Fruit fly (Drosophila melanogaster) whole organism, embryonic: ENCODE data around the gene CG34409.

Experiments
- Atf3 ChIP-seq: fragments of 200-800 bp; sonication (Bioruptor generic); optimal IDR thresholded peaks from 3 replicates; lab custom pipeline; 2016; ENCODE audit warnings: missing biosample characterization, missing genetic modification characterization
- B-H1 ChIP-seq: fragments of 200-800 bp; sonication (Bioruptor generic); IDR thresholded peaks from 3 replicates; pipeline ENCODE4 v1.3.6; 2022; ENCODE audit warnings: missing biosample characterization, missing genetic modification characterization
- Bdp1 ChIP-seq: fragments of 200-800 bp; sonication (Bioruptor generic); optimal IDR thresholded peaks from 3 replicates; lab custom pipeline; 2016; ENCODE audit warnings: missing biosample characterization, missing genetic modification characterization
- CG10209 ChIP-seq: fragments of 200-800 bp; sonication (Bioruptor generic); optimal IDR thresholded peaks from 3 replicates; lab custom pipeline; 2017; ENCODE audit warnings: missing biosample characterization, mild to moderate bottlenecking, missing genetic modification characterization, missing genetic modification reagents
- CG11695 ChIP-seq: fragments of 200-800 bp; sonication (Bioruptor generic); IDR thresholded peaks from 3 replicates; pipeline ENCODE4 v1.3.6; 2022; ENCODE audit warnings: missing biosample characterization, missing genetic modification characterization
- CG12236 ChIP-seq: fragments of 200-800 bp; sonication (Bioruptor generic); optimal IDR thresholded peaks from 2 replicates; lab custom pipeline; 2016; ENCODE audit warnings: missing biosample characterization, missing genetic modification characterization
- CG12769 ChIP-seq: fragments of 200-800 bp; sonication (Bioruptor generic); optimal IDR thresholded peaks from 2 replicates; lab custom pipeline; 2019; ENCODE audit warnings: missing biosample characterization, mild to moderate bottlenecking, missing genetic modification characterization, moderate library complexity
- CG13287 ChIP-seq: fragments of 200-800 bp; sonication (Bioruptor generic); IDR thresholded peaks from 2 replicates; pipeline ENCODE4 v1.3.6; 2022; ENCODE audit warnings: missing biosample characterization, missing genetic modification characterization; ENCODE audit not compliant: partially characterized antibody
- CG1529 ChIP-seq: fragments of 200-800 bp; sonication (Bioruptor generic); optimal IDR thresholded peaks from 3 replicates; lab custom pipeline; 2018; ENCODE audit warnings: missing biosample characterization, missing genetic modification characterization
- CG15696 ChIP-seq: fragments of 200-800 bp; sonication (Bioruptor generic); optimal IDR thresholded peaks from 2 replicates; lab custom pipeline; 2019; ENCODE audit warnings: missing biosample characterization, mild to moderate bottlenecking, missing genetic modification characterization, moderate library complexity
- CG1647 ChIP-seq: fragments of 200-800 bp; sonication (Bioruptor generic); optimal IDR thresholded peaks from 3 replicates; lab custom pipeline; 2016; ENCODE audit warnings: missing biosample characterization, missing genetic modification characterization
- CG17186 ChIP-seq: fragments of 200-800 bp; sonication (Bioruptor generic); optimal IDR thresholded peaks from 3 replicates; lab custom pipeline; 2017; ENCODE audit warnings: missing biosample characterization, missing genetic modification reagents, missing genetic modification characterization
- CG17361 ChIP-seq: fragments of 200-800 bp; sonication (Bioruptor generic); IDR thresholded peaks from 3 replicates; pipeline ENCODE4 v1.3.6; 2022; ENCODE audit warnings: missing biosample characterization, missing genetic modification characterization
- CG18476 ChIP-seq: fragments of 200-800 bp; sonication (Bioruptor generic); optimal IDR thresholded peaks from 2 replicates; lab custom pipeline; 2016; ENCODE audit warnings: missing biosample characterization, mild to moderate bottlenecking, missing genetic modification characterization
- CG31388 ChIP-seq: fragments of 200-800 bp; sonication (Bioruptor generic); optimal IDR thresholded peaks from 2 replicates; lab custom pipeline; 2016; ENCODE audit warnings: missing biosample characterization, missing genetic modification characterization
- CG32532 ChIP-seq: fragments of 200-800 bp; sonication (Bioruptor generic); IDR thresholded peaks from 2 replicates; pipeline ENCODE4 v1.3.6; 2022; ENCODE audit warnings: missing biosample characterization, missing genetic modification characterization
- CG3407 ChIP-seq: fragments of 200-800 bp; sonication (Bioruptor generic); optimal IDR thresholded peaks from 2 replicates; lab custom pipeline; 2018; ENCODE audit warnings: missing biosample characterization, mild to moderate bottlenecking, missing genetic modification characterization
- CG43689 ChIP-seq: fragments of 200-800 bp; sonication (Bioruptor generic); IDR thresholded peaks from 2 replicates; pipeline ENCODE4 v1.3.6; 2022; ENCODE audit warnings: missing biosample characterization, missing genetic modification characterization
- CG4404 ChIP-seq: fragments of 200-800 bp; sonication (Bioruptor generic); IDR thresholded peaks from 2 replicates; pipeline ENCODE4 v1.3.6; 2022; ENCODE audit warnings: missing biosample characterization, missing genetic modification characterization
- CG5245 ChIP-seq: fragments of 200-800 bp; sonication (Bioruptor generic); optimal IDR thresholded peaks from 3 replicates; lab custom pipeline; 2016; ENCODE audit warnings: missing biosample characterization, missing genetic modification characterization
- CG6683 ChIP-seq: fragments of 200-800 bp; sonication (Bioruptor generic); optimal IDR thresholded peaks from 2 replicates; lab custom pipeline; 2017; ENCODE audit warnings: missing biosample characterization, mild to moderate bottlenecking, missing genetic modification characterization, missing genetic modification reagents
- CG6791 ChIP-seq: fragments of 200-800 bp; sonication (Bioruptor generic); IDR thresholded peaks from 3 replicates; pipeline ENCODE4 v1.3.6; 2022; ENCODE audit warnings: missing biosample characterization, missing genetic modification characterization; ENCODE audit not compliant: partially characterized antibody
- CG6813 ChIP-seq: fragments of 200-800 bp; sonication (Bioruptor generic); optimal IDR thresholded peaks from 2 replicates; lab custom pipeline; 2017; ENCODE audit warnings: missing biosample characterization, missing genetic modification characterization, mild to moderate bottlenecking, moderate library complexity, missing genetic modification reagents
- CG7963 ChIP-seq: fragments of 200-800 bp; sonication (Bioruptor generic); IDR thresholded peaks from 3 replicates; pipeline ENCODE4 v1.3.6; 2022; ENCODE audit warnings: missing biosample characterization, missing genetic modification characterization; ENCODE audit not compliant: partially characterized antibody
- CG8478 ChIP-seq: fragments of >200 bp; optimal IDR thresholded peaks from 2 replicates; lab custom pipeline; 2018
- CrebB ChIP-seq: fragments of 200-800 bp; sonication (Bioruptor generic); optimal IDR thresholded peaks from 3 replicates; lab custom pipeline; 2018; ENCODE audit warnings: missing biosample characterization, mild to moderate bottlenecking, missing genetic modification characterization
- Dbx ChIP-seq: fragments of 200-800 bp; sonication (Bioruptor generic); IDR thresholded peaks from 3 replicates; pipeline ENCODE4 v1.3.6; 2022; ENCODE audit warnings: missing biosample characterization, missing genetic modification characterization
- Dfd ChIP-seq, 2 experiments: fragments of >200 bp; optimal IDR thresholded peaks; 2 replicates each; lab custom pipeline; 2017; ENCODE audit warnings: missing biosample characterization in 2 of 2, missing genetic modification characterization in 2 of 2
- Dip3 ChIP-seq: fragments of 200-800 bp; sonication (Bioruptor generic); optimal IDR thresholded peaks from 3 replicates; lab custom pipeline; 2016; ENCODE audit warnings: missing biosample characterization, missing genetic modification characterization
- HHEX ChIP-seq: fragments of 200-800 bp; sonication (Bioruptor generic); optimal IDR thresholded peaks from 3 replicates; lab custom pipeline; 2017; ENCODE audit warnings: missing biosample characterization, mild to moderate bottlenecking, missing genetic modification characterization, missing genetic modification reagents
- Hr51 ChIP-seq, 2 experiments: fragments of 200-800 bp; sonication (Bioruptor generic); optimal IDR thresholded peaks; 2 replicates in 1 of 2; 3 replicates in 1 of 2; lab custom pipeline; 2016 to 2018; ENCODE audit warnings: missing biosample characterization in 2 of 2, missing genetic modification characterization in 2 of 2, mild to moderate bottlenecking in 1 of 2, moderate library complexity in 1 of 2
- Myb ChIP-seq: fragments of 200-800 bp; sonication (Bioruptor generic); optimal IDR thresholded peaks from 2 replicates; lab custom pipeline; 2016; ENCODE audit warnings: missing biosample characterization, missing genetic modification characterization
- Sry-β ChIP-seq: fragments of 200-800 bp; sonication (Bioruptor generic); optimal IDR thresholded peaks from 2 replicates; lab custom pipeline; 2018; ENCODE audit warnings: missing biosample characterization, mild to moderate bottlenecking, missing genetic modification characterization, moderate library complexity
- Stat92E ChIP-seq, 3 experiments: fragments of >200 bp in 2 of 3; fragments of 200-800 bp in 1 of 3; sonication (Bioruptor generic) in 1 of 3; optimal IDR thresholded peaks; 2 replicates each; lab custom pipeline; 2017 to 2019; ENCODE audit warnings: missing biosample characterization in 3 of 3, missing genetic modification characterization in 3 of 3, mild to moderate bottlenecking in 1 of 3, moderate library complexity in 1 of 3
- ab ChIP-seq: fragments of 200-800 bp; sonication (Bioruptor generic); optimal IDR thresholded peaks from 2 replicates; lab custom pipeline; 2016; ENCODE audit warnings: missing biosample characterization, missing genetic modification characterization
- amos ChIP-seq: fragments of 200-800 bp; sonication (Bioruptor generic); IDR thresholded peaks from 2 replicates; pipeline ENCODE4 v1.3.6; 2022; ENCODE audit warnings: missing biosample characterization, missing genetic modification characterization; ENCODE audit not compliant: partially characterized antibody
- bowl ChIP-seq: fragments of 200-800 bp; sonication (Bioruptor generic); IDR thresholded peaks from 2 replicates; pipeline ENCODE4 v1.3.6; 2022; ENCODE audit warnings: missing biosample characterization, missing genetic modification characterization
- cg ChIP-seq: fragments of 200-800 bp; sonication (Bioruptor generic); optimal IDR thresholded peaks from 3 replicates; lab custom pipeline; 2019; ENCODE audit warnings: missing biosample characterization, mild to moderate bottlenecking, missing genetic modification characterization, moderate library complexity
- chinmo ChIP-seq: fragments of 200-800 bp; sonication (Bioruptor generic); IDR thresholded peaks from 4 replicates; pipeline ENCODE4 v1.3.6; 2022; ENCODE audit warnings: missing biosample characterization, missing genetic modification characterization; ENCODE audit not compliant: partially characterized antibody
- dati ChIP-seq: fragments of 200-800 bp; sonication (Bioruptor generic); IDR thresholded peaks from 2 replicates; pipeline ENCODE4 v1.3.6; 2022; ENCODE audit warnings: missing biosample characterization, missing genetic modification characterization
- fd64A ChIP-seq: fragments of 200-800 bp; sonication (Bioruptor generic); optimal IDR thresholded peaks from 3 replicates; lab custom pipeline; 2018; ENCODE audit warnings: missing biosample characterization, mild to moderate bottlenecking, missing genetic modification characterization
- gsb-n ChIP-seq: fragments of 200-800 bp; sonication (Bioruptor generic); optimal IDR thresholded peaks from 3 replicates; lab custom pipeline; 2018; ENCODE audit warnings: missing biosample characterization, mild to moderate bottlenecking, missing genetic modification characterization
- h ChIP-seq: fragments of >200 bp; optimal IDR thresholded peaks from 2 replicates; lab custom pipeline; 2017
- hbn ChIP-seq: fragments of 200-800 bp; sonication (Bioruptor generic); IDR thresholded peaks from 2 replicates; pipeline ENCODE4 v1.3.6; 2022; ENCODE audit warnings: missing biosample characterization, missing genetic modification characterization; ENCODE audit not compliant: partially characterized antibody
- inv ChIP-seq: fragments of 200-800 bp; sonication (Bioruptor generic); IDR thresholded peaks from 2 replicates; pipeline ENCODE4 v1.3.6; 2022; ENCODE audit warnings: missing biosample characterization, missing genetic modification characterization; ENCODE audit not compliant: partially characterized antibody
- klu ChIP-seq: fragments of 200-800 bp; sonication (Bioruptor generic); IDR thresholded peaks from 2 replicates; pipeline ENCODE4 v1.3.6; 2022; ENCODE audit warnings: missing biosample characterization, missing genetic modification characterization
- nau ChIP-seq: fragments of 200-800 bp; sonication (Bioruptor generic); optimal IDR thresholded peaks from 3 replicates; lab custom pipeline; 2017; ENCODE audit warnings: missing biosample characterization, mild to moderate bottlenecking, missing genetic modification characterization, missing genetic modification reagents
- pfk ChIP-seq: fragments of 200-800 bp; sonication (Bioruptor generic); optimal IDR thresholded peaks from 2 replicates; lab custom pipeline; 2018; ENCODE audit warnings: missing biosample characterization, mild to moderate bottlenecking, missing genetic modification characterization, moderate library complexity
- pita ChIP-seq: fragments of 200-800 bp; sonication (Bioruptor generic); optimal IDR thresholded peaks from 2 replicates; lab custom pipeline; 2017; ENCODE audit warnings: missing biosample characterization, mild to moderate bottlenecking, missing genetic modification characterization
- psq ChIP-seq: fragments of 200-800 bp; sonication (Bioruptor generic); optimal IDR thresholded peaks from 2 replicates; lab custom pipeline; 2017; ENCODE audit warnings: missing biosample characterization, missing genetic modification characterization
- salm ChIP-seq: fragments of 200-800 bp; sonication (Bioruptor generic); optimal IDR thresholded peaks from 2 replicates; lab custom pipeline; 2018; ENCODE audit warnings: missing biosample characterization, mild to moderate bottlenecking, missing genetic modification characterization
- sd ChIP-seq: fragments of 200-800 bp; sonication (Bioruptor generic); optimal IDR thresholded peaks from 3 replicates; lab custom pipeline; 2018; ENCODE audit warnings: missing biosample characterization, mild to moderate bottlenecking, missing genetic modification characterization, moderate library complexity
- zfh1 ChIP-seq: fragments of 200-800 bp; sonication (Bioruptor generic); IDR thresholded peaks from 3 replicates; pipeline ENCODE4 v1.3.6; 2022; ENCODE audit warnings: missing biosample characterization, missing genetic modification characterization

CG34409 gene

dm6 chr3R:9771519-9771972, 25.4 kb upstream of the CG34409 start, which contains the start of gene CG9471 (continued):
- peak in 1 of 3 experiments; percentile 71 for TF ChIP-seq Stat92E (GFP tag; optimal IDR thresholded peaks at IDR 0.05; lab: Kevin White, UChicago)
- TF ChIP-seq pfk (GFP tag; lab: Kevin White, UChicago), result peak; percentile 25
- TF ChIP-seq h, result no peak
- peak; percentile 87 for TF ChIP-seq salm (tag; lab: Kevin White, UChicago)
- peak; percentile 93 for TF ChIP-seq HHEX
- peak; percentile 85 for TF ChIP-seq bowl
- no peak for TF ChIP-seq Dfd (GFP tag; optimal IDR thresholded peaks at IDR 0.05; lab: Kevin White, UChicago)
- TF ChIP-seq CG17186 (GFP tag; lab: Kevin White, UChicago), result peak; percentile 16
- peak; percentile 80 for TF ChIP-seq CG1529 (GFP tag; lab: Kevin White, UChicago)
- peak; percentile 41 for TF ChIP-seq fd64A (GFP tag; lab: Kevin White, UChicago)
- peak; percentile 74 for TF ChIP-seq CG6813 (GFP tag; lab: Kevin White, UChicago)
- TF ChIP-seq Myb, result peak; percentile 74
- peak; percentile 81 for TF ChIP-seq dati (GFP tag; lab: Robert Waterston, UW)
- TF ChIP-seq pita, result no peak
- TF ChIP-seq B-H1, result peak; percentile 90
- TF ChIP-seq CG31388 (GFP tag; lab: Kevin White, UChicago), result peak; percentile 57
- TF ChIP-seq CrebB, result peak; percentile 88
- TF ChIP-seq Bdp1 (GFP tag; lab: Kevin White, UChicago), result peak; percentile 78
- no peak for TF ChIP-seq cg
- no peak for TF ChIP-seq CG6791 (GFP tag; lab: Robert Waterston, UW)
- peak; percentile 92 for TF ChIP-seq CG11695 (GFP tag; lab: Robert Waterston, UW)
- peak; percentile 10 for TF ChIP-seq Sry-β (GFP tag; lab: Kevin White, UChicago)
- TF ChIP-seq CG12236 (GFP tag; lab: Kevin White, UChicago), result peak; percentile 81
- peak; percentile 82 for TF ChIP-seq klu (GFP tag; lab: Robert Waterston, UW)
- no peak for TF ChIP-seq hbn (GFP tag; lab: Robert Waterston, UW)
- TF ChIP-seq CG15696 (tag; lab: Kevin White, UChicago), result peak; percentile 76
- peak; percentile 83 for TF ChIP-seq Atf3
- peak; percentile 91 for TF ChIP-seq Dbx (GFP tag; lab: Robert Waterston, UW)
- TF ChIP-seq CG10209 (GFP tag; lab: Kevin White, UChicago), result peak; percentile 90
- TF ChIP-seq CG8478, result no peak
- TF ChIP-seq amos, result no peak
- TF ChIP-seq Hr51 (GFP tag; optimal IDR thresholded peaks at IDR 0.05; lab: Kevin White, UChicago), result peak; percentile 75 to 92
- TF ChIP-seq CG7963, result no peak
- TF ChIP-seq CG18476, result peak; percentile 89
- TF ChIP-seq CG1647 (GFP tag; lab: Kevin White, UChicago), result peak; percentile 85
- peak; percentile 75 for TF ChIP-seq CG3407
- TF ChIP-seq Dip3 (GFP tag; lab: Kevin White, UChicago), result peak; percentile 94
- peak; percentile 85 for TF ChIP-seq CG6683 (GFP tag; lab: Kevin White, UChicago)
- peak; percentile 81 for TF ChIP-seq gsb-n

DNA sequence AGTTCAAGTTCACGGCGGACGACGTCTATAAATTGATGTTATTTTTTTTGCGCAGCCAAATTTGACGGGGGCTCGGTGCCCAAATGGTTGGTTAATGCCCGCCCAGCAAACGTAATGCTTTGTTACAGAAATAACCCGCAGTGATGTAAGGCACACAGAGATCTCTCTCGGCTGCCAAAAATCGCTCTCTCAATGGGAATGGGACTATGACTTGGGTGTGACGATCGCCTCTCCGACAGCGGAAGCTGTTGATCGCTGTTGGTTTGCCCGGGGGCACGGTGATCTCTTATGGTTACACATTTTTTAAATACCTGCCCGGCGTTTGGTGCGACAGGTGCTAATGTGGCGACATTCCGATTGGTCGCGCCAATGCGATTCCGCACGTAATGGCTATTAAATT, 24.0 kb upstream of the CG34409 start:
- TF ChIP-seq nau (GFP tag; lab: Kevin White, UChicago) (peak; percentile 30), CG4404 (GFP tag; lab: Robert Waterston, UW) (no peak), CG43689 (no peak), psq (no peak), sd (tag; lab: Kevin White, UChicago) (peak; percentile 98), chinmo (peak; percentile 86; the same call in 3 of the 4 replicates), ab (no peak), inv (GFP tag; lab: Robert Waterston, UW) (no peak), CG32532 (GFP tag; lab: Robert Waterston, UW) (0 out of 2 replicates have a peak, but pooled peaks have one; percentile 24), amos (no peak), CG17361 (no peak), CG12769 (tag; lab: Kevin White, UChicago) (peak; percentile 80), zfh1 (GFP tag; lab: Robert Waterston, UW) (no peak), CG5245 (GFP tag; lab: Kevin White, UChicago) (no peak), CG13287 (no peak)
